Worm (Caenorhabditis elegans) whole organism, mixed stage, embryonic: ENCODE data around the gene nfx-1.

Experiments
- bed-3 ChIP-seq: fragments of 200-800 bp; sonication (Bioruptor generic); optimal IDR thresholded peaks from 3 replicates; lab custom pipeline; 2018; ENCODE audit warnings: mild to moderate bottlenecking, missing genetic modification characterization, moderate library complexity, missing compliant biosample characterization
- blmp-1 ChIP-seq: fragments of 150-350 bp; optimal IDR thresholded peaks from 2 replicates; lab custom pipeline; 2014; ENCODE audit warnings: missing biosample characterization, missing genetic modification characterization
- drap-1 ChIP-seq: fragments of 200-800 bp; sonication (Bioruptor generic); optimal IDR thresholded peaks from 3 replicates; lab custom pipeline; 2018; ENCODE audit warnings: mild to moderate bottlenecking, missing genetic modification characterization, missing compliant biosample characterization
- elt-1 ChIP-seq: sonication (generic microtip); optimal IDR thresholded peaks from 2 replicates; lab custom pipeline; 2017; ENCODE audit warnings: missing genetic modification characterization, mild to moderate bottlenecking, missing compliant biosample characterization, antibody characterized with exemption, moderate library complexity, borderline replicate concordance; ENCODE audit not compliant: insufficient read depth
- elt-3 ChIP-seq: fragments of 150-350 bp; optimal IDR thresholded peaks from 2 replicates; lab custom pipeline; 2014; ENCODE audit warnings: missing biosample characterization, missing genetic modification characterization
- lin-13 ChIP-seq: fragments of 150-350 bp; optimal IDR thresholded peaks from 2 replicates; lab custom pipeline; 2014; ENCODE audit warnings: missing biosample characterization, missing genetic modification characterization
- mab-5 ChIP-seq: fragments of 150-350 bp; optimal IDR thresholded peaks from 2 replicates; lab custom pipeline; 2014; ENCODE audit warnings: missing biosample characterization, missing genetic modification characterization
- mep-1 ChIP-seq: fragments of 150-350 bp; optimal IDR thresholded peaks from 2 replicates; lab custom pipeline; 2017; ENCODE audit warnings: missing biosample characterization, missing genetic modification reagents, missing genetic modification characterization, inconsistent platforms
- mls-2 ChIP-seq: sonication (generic microtip); optimal IDR thresholded peaks from 2 replicates; lab custom pipeline; 2016; ENCODE audit warnings: mild to moderate bottlenecking, missing genetic modification characterization, moderate library complexity, missing compliant biosample characterization
- nhr-237 ChIP-seq: fragments of 150-350 bp; optimal IDR thresholded peaks from 2 replicates; lab custom pipeline; 2014; ENCODE audit warnings: missing biosample characterization, missing genetic modification characterization
- nhr-76 ChIP-seq: sonication (generic microtip); optimal IDR thresholded peaks from 2 replicates; lab custom pipeline; 2017; ENCODE audit warnings: missing biosample characterization, missing genetic modification characterization
- snpc-4 ChIP-seq: fragments of 150-350 bp; optimal IDR thresholded peaks from 2 replicates; lab custom pipeline; 2014; ENCODE audit warnings: missing biosample characterization, missing genetic modification characterization
- unc-62 ChIP-seq: fragments of 150-350 bp; optimal IDR thresholded peaks from 2 replicates; lab custom pipeline; 2014; ENCODE audit warnings: missing biosample characterization, missing genetic modification reagents, missing genetic modification characterization

DNA sequence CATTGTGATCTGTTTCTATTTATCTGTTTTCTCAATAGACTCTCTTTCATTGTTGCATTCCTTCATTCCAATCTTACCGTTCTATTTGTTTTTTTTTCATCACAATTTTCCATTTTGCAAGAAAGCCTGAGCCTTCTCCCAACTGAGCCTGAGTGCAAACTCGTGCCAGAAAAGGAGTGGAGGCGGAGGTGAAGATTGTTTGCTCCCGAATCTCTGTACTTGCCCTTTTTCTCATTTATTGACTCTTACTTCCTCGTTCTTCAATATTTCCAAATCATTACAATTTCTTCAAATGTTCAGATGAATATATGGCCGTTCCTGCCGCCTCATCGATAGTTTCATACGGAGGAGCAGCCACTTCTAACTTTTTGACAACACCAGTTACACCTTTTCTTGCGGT lies 31.6 kb downstream of the nfx-1 start, which contains the start of gene let-756:
- no peak for TF ChIP-seq nhr-76 (tag; lab: Kevin White, UChicago)
- TF ChIP-seq lin-13 (tag; lab: Kevin White, UChicago): no peak
- TF ChIP-seq elt-1 (tag; lab: Kevin White, UChicago): no peak
- no peak for TF ChIP-seq mls-2 (tag; lab: Kevin White, UChicago)
- no peak for TF ChIP-seq bed-3 (GFP tag; lab: Kevin White, UChicago)
- TF ChIP-seq drap-1: no peak
- no peak for TF ChIP-seq blmp-1
- TF ChIP-seq mab-5 (tag; lab: Kevin White, UChicago): no peak
- no peak for TF ChIP-seq mep-1 (tag; lab: Kevin White, UChicago)
- TF ChIP-seq snpc-4 (tag; lab: Kevin White, UChicago): no peak
- TF ChIP-seq nhr-237 (tag; lab: Kevin White, UChicago): no peak
- no peak for TF ChIP-seq elt-3 (tag; lab: Kevin White, UChicago)
- TF ChIP-seq unc-62 (GFP tag; lab: Kevin White, UChicago): no peak
